Fruit fly (Drosophila melanogaster): Measurements from ENCODE around the gene ppk27.
A peak's percentile ranks its signal among the peaks of the same experiment; 100 is the strongest.

ppk27 gene

DNA sequence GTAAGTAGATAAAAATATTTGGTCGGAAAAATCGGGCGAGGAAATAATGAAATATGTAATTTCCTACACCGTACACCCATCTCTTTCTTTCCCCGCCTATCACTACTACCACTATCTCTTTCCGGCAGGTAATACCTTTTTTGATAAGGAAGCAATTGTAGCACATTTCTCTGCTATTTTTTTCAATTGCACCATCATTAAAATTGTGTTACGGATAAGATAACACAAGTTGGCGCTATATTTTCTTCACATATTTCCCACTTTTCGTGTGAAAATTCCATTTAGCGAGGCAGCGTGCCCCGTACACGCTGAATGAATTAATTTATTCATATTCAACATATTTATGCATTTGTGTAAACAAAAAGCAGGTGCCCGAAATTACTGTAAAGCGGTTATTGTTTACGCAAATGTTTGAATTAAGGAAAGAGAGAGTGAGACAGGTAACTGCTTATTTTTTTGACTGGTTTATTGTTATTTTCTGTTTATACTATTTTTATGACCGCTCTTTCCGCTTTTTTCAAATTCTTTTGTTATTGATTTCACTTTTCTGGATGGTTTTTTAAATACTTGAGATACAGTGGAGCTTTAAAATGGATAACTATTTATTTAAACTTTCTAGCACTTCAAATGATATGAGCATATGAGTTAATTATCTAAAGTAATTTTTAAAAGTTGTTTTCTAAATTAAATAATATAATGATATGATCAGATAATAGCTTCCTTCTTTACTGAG, 31.5 kb upstream of the ppk27 start (continued):
- TF ChIP-seq CG10209 (GFP tag; optimal IDR thresholded peaks at IDR 0.05) (peak; percentile 38), Sox102F (GFP tag; optimal IDR thresholded peaks at IDR 0.05) (peak; percentile 84), sr (GFP tag; IDR thresholded peaks at IDR 0.05) (no peak), CG4730 (GFP tag; IDR thresholded peaks at IDR 0.05) (peak; percentile 52), Dek (tag; optimal IDR thresholded peaks at IDR 0.05) (peak; percentile 3), CG14667 (GFP tag; IDR thresholded peaks at IDR 0.05) (0 out of 2 replicates have a peak, but pooled peaks have one; percentile 29), H2.0 (GFP tag; IDR thresholded peaks at IDR 0.05) (peak; percentile 48), tio (GFP tag; optimal IDR thresholded peaks at IDR 0.05) (peak; percentile 9), Pdp1 (GFP tag; optimal IDR thresholded peaks at IDR 0.05) (peak in 1 of 2 experiments; percentile 8), CG15269 (tag; optimal IDR thresholded peaks at IDR 0.05) (peak; percentile 61), cas (GFP tag; IDR thresholded peaks at IDR 0.05) (no peak; the same call in 1 of the 2 replicates), Xrp1 (GFP tag; IDR thresholded peaks at IDR 0.05) (peak; percentile 72), CG10267 (tag; optimal IDR thresholded peaks at IDR 0.05) (peak; percentile 13), CG2712 (tag; optimal IDR thresholded peaks at IDR 0.05) (peak; percentile 73), CG3065 (GFP tag; optimal IDR thresholded peaks at IDR 0.05) (no peak), CG17829 (tag; optimal IDR thresholded peaks at IDR 0.05) (peak; percentile 50), Hmr (GFP tag; optimal IDR thresholded peaks at IDR 0.05) (peak; percentile 16), esg (GFP tag; conservative IDR thresholded peaks at IDR 0.05) (peak; percentile 65), Doc3 (GFP tag; IDR thresholded peaks at IDR 0.05; ENCODE audit: partially characterized antibody) (no peak), toy (GFP tag; IDR thresholded peaks at IDR 0.05) (no peak), CHES-1-like (GFP tag; optimal IDR thresholded peaks at IDR 0.05) (no peak), Rx (GFP tag; IDR thresholded peaks at IDR 0.05) (no peak), hkb (optimal IDR thresholded peaks at IDR 0.05) (no peak), hkb (GFP tag; IDR thresholded peaks at IDR 0.05) (peak; percentile 63), al (GFP tag; IDR thresholded peaks at IDR 0.05) (peak; percentile 49; the same call in 1 of the 2 replicates), Xbp1 (GFP tag; optimal IDR thresholded peaks at IDR 0.05) (peak; percentile 51), z (GFP tag; IDR thresholded peaks at IDR 0.05) (no peak), ind (GFP tag; optimal IDR thresholded peaks at IDR 0.05) (peak; percentile 19), E2f1 (GFP tag; IDR thresholded peaks at IDR 0.05) (peak; percentile 57), org-1 (GFP tag; optimal IDR thresholded peaks at IDR 0.05) (peak; percentile 13), chinmo (GFP tag; IDR thresholded peaks at IDR 0.05; ENCODE audit: partially characterized antibody) (no peak), CG17612 (GFP tag; IDR thresholded peaks at IDR 0.05) (no peak), Meics (GFP tag; optimal IDR thresholded peaks at IDR 0.05) (peak; percentile 9), unpg (GFP tag; optimal IDR thresholded peaks at IDR 0.05) (peak; percentile 74), p53 (GFP tag; optimal IDR thresholded peaks at IDR 0.05) (no peak), CG32772 (GFP tag; IDR thresholded peaks at IDR 0.05) (peak; percentile 45), Vsx1 (GFP tag; optimal IDR thresholded peaks at IDR 0.05) (peak; percentile 25), fd3F (GFP tag; optimal IDR thresholded peaks at IDR 0.05) (peak; percentile 19), seq (GFP tag; IDR thresholded peaks at IDR 0.05) (peak; percentile 59), Jarid2 (GFP tag; optimal IDR thresholded peaks at IDR 0.05) (no peak), sqz (GFP tag; optimal IDR thresholded peaks at IDR 0.05) (no peak), az2 (GFP tag; optimal IDR thresholded peaks at IDR 0.05) (peak; percentile 40), Blimp-1 (GFP tag; optimal IDR thresholded peaks at IDR 0.05) (peak; percentile 69), Sry-δ (GFP tag; optimal IDR thresholded peaks at IDR 0.05) (no peak), Mrtf (GFP tag; IDR thresholded peaks at IDR 0.05) (peak; percentile 27; the same call in 1 of the 3 replicates), Awh (GFP tag; IDR thresholded peaks at IDR 0.05) (peak; percentile 46; the same call in 1 of the 2 replicates), CG9817 (tag; optimal IDR thresholded peaks at IDR 0.05) (peak; percentile 41), dimm (GFP tag; IDR thresholded peaks at IDR 0.05) (peak; percentile 42; the same call in 1 of the 2 replicates), zfh1 (GFP tag; IDR thresholded peaks at IDR 0.05) (no peak), dysf (GFP tag; IDR thresholded peaks at IDR 0.05) (peak; percentile 59; the same call in 2 of the 3 replicates)
